Fruit fly (Drosophila melanogaster): Measurements from ENCODE around the gene CG31496.

DNA sequence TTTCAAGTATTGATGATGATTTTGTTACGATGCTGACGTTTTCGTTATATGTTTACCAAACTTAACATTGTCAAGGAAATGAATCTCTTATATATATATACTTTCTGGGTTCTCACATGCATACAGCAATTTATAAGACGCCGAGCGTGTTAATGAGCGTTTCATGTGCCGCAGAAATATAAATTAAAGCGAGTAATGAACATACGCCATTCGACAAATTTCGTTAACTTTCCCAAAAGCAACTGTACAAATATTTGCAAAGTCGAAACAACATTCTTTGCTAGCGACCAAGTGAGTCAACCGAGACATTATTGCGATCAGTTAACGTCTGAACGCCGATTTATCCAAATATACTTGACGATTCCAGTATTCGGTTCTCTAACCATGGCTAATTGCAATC lies at the start of gene CG31496:
- TF ChIP-seq h (optimal IDR thresholded peaks at IDR 0.05) (no peak), ttk (optimal IDR thresholded peaks at IDR 0.05) (no peak), psq (optimal IDR thresholded peaks at IDR 0.05) (no peak), insv (optimal IDR thresholded peaks at IDR 0.05) (no peak), Sin3A (optimal IDR thresholded peaks at IDR 0.05) (no peak)
